Fruit fly (Drosophila melanogaster) whole organism, wandering third instar larva: ENCODE results near the gene CG4271.

Experiments
- Abd-B ChIP-seq: fragments of >200 bp; optimal IDR thresholded peaks from 2 replicates; lab custom pipeline; 2017; ENCODE audit warnings: missing biosample characterization, missing genetic modification characterization
- CG32264 ChIP-seq: fragments of 200-800 bp; sonication (Bioruptor generic); optimal IDR thresholded peaks from 2 replicates; lab custom pipeline; 2016; ENCODE audit warnings: missing biosample characterization, missing genetic modification characterization
- CrebA ChIP-seq: fragments of 200-800 bp; sonication (Bioruptor generic); optimal IDR thresholded peaks from 2 replicates; lab custom pipeline; 2016; ENCODE audit warnings: missing biosample characterization, mild to moderate bottlenecking, missing genetic modification characterization, borderline replicate concordance
- Dfd ChIP-seq: fragments of >200 bp; optimal IDR thresholded peaks from 2 replicates; lab custom pipeline; 2017; ENCODE audit warnings: missing biosample characterization, missing genetic modification characterization
- Dif ChIP-seq: fragments of 200-275, 200-300 bp; sonication (Bioruptor generic); optimal IDR thresholded peaks from 2 replicates; lab custom pipeline; 2018; ENCODE audit warnings: missing biosample characterization, missing genetic modification characterization; ENCODE audit not compliant: partially characterized antibody
- GATAd ChIP-seq: sonication (Bioruptor generic); optimal IDR thresholded peaks from 2 replicates; lab custom pipeline; 2016; ENCODE audit warnings: missing biosample characterization, missing genetic modification characterization
- HLH106 ChIP-seq: fragments of 200-800 bp; optimal IDR thresholded peaks from 3 replicates; lab custom pipeline; 2019; ENCODE audit warnings: missing biosample characterization, mild to moderate bottlenecking, missing genetic modification characterization, moderate library complexity
- Hnf4 ChIP-seq: fragments of 200-800 bp; sonication (Bioruptor generic); optimal IDR thresholded peaks from 2 replicates; lab custom pipeline; 2016; ENCODE audit warnings: missing biosample characterization, mild to moderate bottlenecking, missing genetic modification characterization
- Hr78 ChIP-seq: fragments of >200 bp; optimal IDR thresholded peaks from 2 replicates; lab custom pipeline; 2017; ENCODE audit warnings: missing biosample characterization, missing genetic modification characterization
- Hr83 ChIP-seq: fragments of 200-300 bp; sonication (Bioruptor generic); optimal IDR thresholded peaks from 2 replicates; lab custom pipeline; 2016; ENCODE audit warnings: missing biosample characterization, mild to moderate bottlenecking, missing genetic modification characterization, moderate library complexity; ENCODE audit not compliant: poor library complexity, severe bottlenecking
- Jra ChIP-seq: sonication (Bioruptor generic); optimal IDR thresholded peaks from 2 replicates; lab custom pipeline; 2016; ENCODE audit warnings: missing biosample characterization, missing genetic modification characterization
- Mio ChIP-seq: sonication (Bioruptor generic); optimal IDR thresholded peaks from 2 replicates; lab custom pipeline; 2016; ENCODE audit warnings: missing biosample characterization, missing genetic modification characterization
- Myc ChIP-seq: fragments of >200 bp; optimal IDR thresholded peaks from 2 replicates; lab custom pipeline; 2017
- N ChIP-seq: fragments of >200 bp; optimal IDR thresholded peaks from 2 replicates; lab custom pipeline; 2018; ENCODE audit warnings: missing biosample characterization, missing external identifiers, missing genetic modification characterization
- Rel ChIP-seq, 2 experiments: fragments of 200-800 bp; sonication (Bioruptor generic) in 1 of 2; optimal IDR thresholded peaks; 2 replicates in 1 of 2; 3 replicates in 1 of 2; lab custom pipeline; 2016 to 2019; ENCODE audit warnings: mild to moderate bottlenecking in 2 of 2, missing biosample characterization in 2 of 2, missing genetic modification characterization in 2 of 2, moderate library complexity in 1 of 2
- Sp1 ChIP-seq: fragments of 200-800 bp; sonication (Bioruptor generic); optimal IDR thresholded peaks from 3 replicates; lab custom pipeline; 2019; ENCODE audit warnings: missing biosample characterization, mild to moderate bottlenecking, missing genetic modification characterization, moderate library complexity
- Vsx2 ChIP-seq: fragments of 200-300, 225-300 bp; sonication (Bioruptor generic); optimal IDR thresholded peaks from 2 replicates; lab custom pipeline; 2018; ENCODE audit warnings: missing biosample characterization, missing genetic modification characterization; ENCODE audit not compliant: partially characterized antibody
- br ChIP-seq: fragments of 200-800 bp; sonication (Bioruptor generic); optimal IDR thresholded peaks from 2 replicates; lab custom pipeline; 2016; ENCODE audit warnings: missing biosample characterization, missing genetic modification characterization
- brk ChIP-seq: fragments of 200-800 bp; sonication (Bioruptor generic); optimal IDR thresholded peaks from 2 replicates; lab custom pipeline; 2016; ENCODE audit warnings: missing biosample characterization, mild to moderate bottlenecking, missing genetic modification characterization
- dl ChIP-seq, 2 experiments: fragments of 175-275, 200-275 bp in 1 of 2; fragments of 200-275 bp in 1 of 2; sonication (Bioruptor generic); optimal IDR thresholded peaks; lab custom pipeline; 2018; ENCODE audit warnings: mild to moderate bottlenecking in 2 of 2, missing biosample characterization in 2 of 2, missing genetic modification characterization in 2 of 2, moderate library complexity in 2 of 2; ENCODE audit not compliant: partially characterized antibody in 2 of 2, insufficient read depth in 1 of 2
- dmrt93B ChIP-seq: fragments of 200-800 bp; sonication (Bioruptor generic); optimal IDR thresholded peaks from 2 replicates; lab custom pipeline; 2018; ENCODE audit warnings: missing biosample characterization, mild to moderate bottlenecking, missing genetic modification characterization
- dsf ChIP-seq: sonication (Bioruptor generic); optimal IDR thresholded peaks from 2 replicates; lab custom pipeline; 2016; ENCODE audit warnings: missing biosample characterization, missing genetic modification characterization, borderline replicate concordance
- foxo ChIP-seq, 2 experiments: fragments of 200-800 bp; sonication (Bioruptor generic); optimal IDR thresholded peaks; 2 replicates in 1 of 2; 3 replicates in 1 of 2; lab custom pipeline; 2016 to 2017; ENCODE audit warnings: missing biosample characterization in 2 of 2, missing genetic modification characterization in 2 of 2
- fru ChIP-seq: fragments of 200-800 bp; sonication (Bioruptor generic); optimal IDR thresholded peaks from 3 replicates; lab custom pipeline; 2016; ENCODE audit warnings: missing biosample characterization, mild to moderate bottlenecking, missing genetic modification characterization
- h ChIP-seq: fragments of 200-800 bp; sonication (Bioruptor generic); optimal IDR thresholded peaks from 3 replicates; lab custom pipeline; 2016; ENCODE audit warnings: missing biosample characterization, mild to moderate bottlenecking, missing genetic modification characterization
- lola ChIP-seq: fragments of >200 bp; optimal IDR thresholded peaks from 2 replicates; lab custom pipeline; 2017; ENCODE audit warnings: missing biosample characterization, missing genetic modification characterization
- pan ChIP-seq: fragments of >200 bp; optimal IDR thresholded peaks from 2 replicates; lab custom pipeline; 2017
- psq ChIP-seq: fragments of 200-800 bp; sonication (Bioruptor generic); optimal IDR thresholded peaks from 3 replicates; lab custom pipeline; 2017; ENCODE audit warnings: missing biosample characterization, mild to moderate bottlenecking, missing genetic modification characterization, moderate library complexity
- rgr ChIP-seq: fragments of 200-800 bp; sonication (Bioruptor generic); optimal IDR thresholded peaks from 3 replicates; lab custom pipeline; 2016; ENCODE audit warnings: missing biosample characterization, mild to moderate bottlenecking, missing genetic modification characterization
- sv ChIP-seq: fragments of 200-800 bp; sonication (Bioruptor generic); optimal IDR thresholded peaks from 3 replicates; lab custom pipeline; 2016; ENCODE audit warnings: missing biosample characterization, missing genetic modification characterization
- tai ChIP-seq: sonication (Bioruptor generic); optimal IDR thresholded peaks from 2 replicates; lab custom pipeline; 2016; ENCODE audit warnings: missing biosample characterization, missing genetic modification characterization
- usp ChIP-seq: fragments of >200 bp; optimal IDR thresholded peaks from 2 replicates; lab custom pipeline; 2017; ENCODE audit warnings: missing biosample characterization, missing genetic modification characterization
- woc ChIP-seq: sonication (Bioruptor generic); optimal IDR thresholded peaks from 2 replicates; lab custom pipeline; 2016; ENCODE audit warnings: missing biosample characterization, mild to moderate bottlenecking, missing genetic modification characterization

Gene CG4271

DNA sequence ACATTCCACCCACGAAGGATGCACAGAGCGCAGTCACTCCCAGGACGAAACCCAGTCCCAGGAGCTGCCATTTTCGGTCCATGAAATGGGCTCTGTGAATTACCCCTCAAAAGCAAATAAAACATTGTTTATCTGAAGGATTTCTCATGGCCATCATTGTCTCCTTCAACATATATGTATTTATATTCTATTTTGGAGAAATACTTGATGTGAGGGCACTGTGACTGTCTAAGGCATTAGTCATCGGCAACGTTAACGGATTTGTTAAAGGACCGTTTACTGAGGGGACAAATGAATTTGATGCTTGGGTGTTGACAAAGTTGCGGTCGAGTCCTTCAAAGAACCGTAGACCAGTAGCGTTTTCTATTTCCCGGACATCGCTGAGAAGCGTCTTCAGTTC, 45.7 kb upstream of the CG4271 start, which contains the start of gene Tengl2:
Gene Tengl2, minus strand, starts transcription at position 101 of the 400 bp plus-strand sequence.
- TF ChIP-seq Dfd (GFP tag; lab: Kevin White, UChicago): no peak
- no peak for TF ChIP-seq Hr78 (GFP tag; lab: Kevin White, UChicago)
- TF ChIP-seq GATAd (GFP tag; lab: Kevin White, UChicago): no peak
- TF ChIP-seq Dif (GFP tag; lab: Kevin White, UChicago): no peak
- no peak for TF ChIP-seq lola (GFP tag; lab: Kevin White, UChicago)
- TF ChIP-seq dmrt93B (GFP tag; lab: Kevin White, UChicago): no peak
- TF ChIP-seq Vsx2 (GFP tag; lab: Kevin White, UChicago): no peak
- TF ChIP-seq br (GFP tag; lab: Kevin White, UChicago): no peak
- TF ChIP-seq foxo (GFP tag; optimal IDR thresholded peaks at IDR 0.05; lab: Kevin White, UChicago): no peak
- TF ChIP-seq psq: no peak
- no peak for TF ChIP-seq sv (GFP tag; lab: Kevin White, UChicago)
- TF ChIP-seq fru (GFP tag; lab: Kevin White, UChicago): no peak
- TF ChIP-seq CG32264: no peak

DNA sequence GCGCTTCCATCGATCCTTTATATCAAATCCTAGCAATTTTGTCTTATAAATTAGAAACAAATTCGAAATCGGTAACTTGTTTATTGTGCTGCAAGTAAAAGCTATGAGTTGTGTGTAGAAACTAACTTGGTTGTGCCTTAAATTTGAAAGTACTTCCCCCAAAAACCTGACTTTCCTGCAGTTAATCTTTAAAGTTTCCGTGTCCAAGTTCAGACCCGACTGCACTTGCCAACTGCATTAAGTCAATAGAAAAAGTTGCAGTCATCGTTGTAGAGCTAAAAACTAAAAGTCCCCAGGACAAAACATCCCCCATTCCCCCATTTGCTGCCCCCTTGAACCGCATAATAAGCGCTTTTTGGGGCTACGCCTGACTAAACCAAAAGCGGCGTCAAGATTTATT, 44.5 kb upstream of the CG4271 start, which contains the start of gene Tengl1:
Gene Tengl1, minus strand, starts transcription at position 101 of the 400 bp plus-strand sequence.
- TF ChIP-seq Myc (lab: Kevin White, UChicago) (no peak), N (no peak), Rel (GFP tag; optimal IDR thresholded peaks at IDR 0.05; lab: Kevin White, UChicago) (no peak), Rel (tag; optimal IDR thresholded peaks at IDR 0.05; lab: Kevin White, UChicago) (no peak), brk (GFP tag; lab: Kevin White, UChicago) (no peak), dsf (GFP tag; lab: Kevin White, UChicago) (no peak), HLH106 (tag; lab: Kevin White, UChicago) (no peak), Jra (GFP tag; lab: Kevin White, UChicago) (no peak), Sp1 (no peak), h (no peak), foxo (GFP tag; optimal IDR thresholded peaks at IDR 0.05; lab: Kevin White, UChicago) (no peak), tai (GFP tag; lab: Kevin White, UChicago) (no peak), fru (GFP tag; lab: Kevin White, UChicago) (no peak), CrebA (no peak), woc (GFP tag; lab: Kevin White, UChicago) (no peak), usp (GFP tag; lab: Kevin White, UChicago) (no peak), Mio (GFP tag; lab: Kevin White, UChicago) (no peak), dmrt93B (GFP tag; lab: Kevin White, UChicago) (no peak), CG32264 (no peak), rgr (GFP tag; lab: Kevin White, UChicago) (no peak)

DNA sequence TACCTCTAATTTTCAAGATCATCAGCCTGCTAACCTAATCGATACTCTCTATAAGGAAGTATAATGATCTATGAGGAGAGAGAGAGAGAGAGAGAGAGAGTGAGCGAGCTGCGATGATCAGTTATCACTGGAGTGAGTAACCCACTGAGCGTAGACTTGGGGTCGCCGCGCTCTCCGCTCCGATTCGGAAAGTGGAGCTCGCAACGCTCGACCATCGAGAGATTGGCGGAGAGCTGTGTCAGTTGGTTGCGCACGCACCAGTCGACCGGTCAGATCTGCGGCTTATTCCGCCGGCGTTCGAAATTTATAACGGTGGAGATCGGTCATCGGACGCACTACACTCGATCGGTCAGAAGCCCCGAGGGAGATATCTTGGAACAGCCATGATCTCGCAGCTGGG, 42.8 kb upstream of the CG4271 start, which contains the start of gene CG4267:
Gene CG4267, plus strand, starts transcription at position 240 of the 400 bp plus-strand sequence.
- TF ChIP-seq fru (GFP tag; lab: Kevin White, UChicago) (no peak), Abd-B (GFP tag; lab: Kevin White, UChicago) (no peak), Vsx2 (GFP tag; lab: Kevin White, UChicago) (peak; percentile 77), Hr83 (GFP tag; lab: Kevin White, UChicago) (peak; percentile 45), GATAd (GFP tag; lab: Kevin White, UChicago) (no peak), Dif (GFP tag; lab: Kevin White, UChicago) (peak; percentile 97), Myc (lab: Kevin White, UChicago) (no peak), h (peak; percentile 11), Jra (GFP tag; lab: Kevin White, UChicago) (no peak), Hnf4 (GFP tag; lab: Kevin White, UChicago) (no peak), dl (GFP tag; optimal IDR thresholded peaks at IDR 0.05; lab: Kevin White, UChicago; ENCODE audit: insufficient read depth in 1 of 2, partially characterized antibody in 2 of 2) (peak; percentile 82 to 92), pan (lab: Kevin White, UChicago) (no peak), tai (GFP tag; lab: Kevin White, UChicago) (no peak), psq (no peak)

DNA sequence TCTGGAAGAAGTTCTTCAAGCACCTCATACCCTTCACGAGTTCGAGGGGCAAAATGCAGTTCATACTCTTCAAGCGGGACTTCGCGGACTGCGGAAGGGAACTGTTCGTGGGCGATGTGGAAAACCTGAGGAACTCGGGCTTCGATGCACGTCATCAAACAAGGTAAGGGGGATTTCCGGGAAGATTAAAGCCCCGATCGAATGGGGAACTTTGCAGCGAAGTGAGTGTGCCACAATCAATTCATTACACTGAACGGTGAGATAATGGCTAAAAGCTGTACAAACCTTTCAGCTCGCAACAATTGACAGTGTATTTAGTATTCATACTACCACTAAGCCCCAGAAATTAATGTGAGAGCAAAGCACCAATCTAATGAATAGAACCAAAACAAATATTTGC, 42.2 kb upstream of the CG4271 start:
- TF ChIP-seq Rel (GFP tag; optimal IDR thresholded peaks at IDR 0.05; lab: Kevin White, UChicago) (no peak), Rel (tag; optimal IDR thresholded peaks at IDR 0.05; lab: Kevin White, UChicago) (peak; percentile 91), Myc (lab: Kevin White, UChicago) (no peak), dmrt93B (GFP tag; lab: Kevin White, UChicago) (no peak)
